Worm (Caenorhabditis elegans) whole organism, early embryonic: Measurements from ENCODE around the gene gpla-1.

Experiments
- B0310.2 ChIP-seq: sonication (generic microtip); optimal IDR thresholded peaks from 2 replicates; lab custom pipeline; 2016; ENCODE audit warnings: mild to moderate bottlenecking, missing genetic modification characterization, missing compliant biosample characterization
- F13C5.2 ChIP-seq: sonication (generic microtip); optimal IDR thresholded peaks from 2 replicates; lab custom pipeline; 2017; ENCODE audit warnings: mild to moderate bottlenecking, missing genetic modification characterization, inconsistent platforms, missing compliant biosample characterization
- aly-1 ChIP-seq: sonication (generic microtip); optimal IDR thresholded peaks from 2 replicates; lab custom pipeline; 2016; ENCODE audit warnings: missing genetic modification characterization, missing compliant biosample characterization
- ama-1 ChIP-seq: fragments of 150-350 bp; optimal IDR thresholded peaks from 2 replicates; lab custom pipeline; 2014
- ceh-13 ChIP-seq: fragments of 200-800 bp; sonication (Bioruptor generic); optimal IDR thresholded peaks from 2 replicates; lab custom pipeline; 2018; ENCODE audit warnings: mild to moderate bottlenecking, missing genetic modification characterization, missing compliant biosample characterization
- ceh-36 ChIP-seq: sonication (generic microtip); optimal IDR thresholded peaks from 2 replicates; lab custom pipeline; 2016; ENCODE audit warnings: missing genetic modification characterization, inconsistent platforms, missing compliant biosample characterization
- ets-7 ChIP-seq: sonication (generic microtip); optimal IDR thresholded peaks from 2 replicates; lab custom pipeline; 2016; ENCODE audit warnings: missing genotype, missing genetic modification characterization, missing compliant biosample characterization
- flt-1 ChIP-seq: fragments of 200-800 bp; sonication (Bioruptor generic); IDR thresholded peaks from 2 replicates; pipeline ENCODE4 v1.3.6; 2022; ENCODE audit warnings: missing genetic modification characterization, missing compliant biosample characterization
- hmbx-1 ChIP-seq: sonication (generic microtip); optimal IDR thresholded peaks from 2 replicates; lab custom pipeline; 2016; ENCODE audit warnings: mild to moderate bottlenecking, missing genetic modification characterization, missing compliant biosample characterization
- hmg-4 ChIP-seq: fragments of 200-800 bp; sonication (Bioruptor generic); optimal IDR thresholded peaks from 2 replicates; lab custom pipeline; 2018; ENCODE audit warnings: mild to moderate bottlenecking, missing genetic modification characterization, missing compliant biosample characterization
- hnd-1 ChIP-seq: sonication (generic microtip); optimal IDR thresholded peaks from 2 replicates; lab custom pipeline; 2016; ENCODE audit warnings: missing genetic modification characterization, missing compliant biosample characterization
- pes-1 ChIP-seq: fragments of 200-800 bp; sonication (Bioruptor generic); IDR thresholded peaks from 2 replicates; pipeline ENCODE4 v1.3.6; 2022; ENCODE audit warnings: missing genetic modification reagents, missing genetic modification characterization, missing compliant biosample characterization
- scrt-1 ChIP-seq: fragments of 200-800 bp; sonication (Bioruptor generic); IDR thresholded peaks from 2 replicates; pipeline ENCODE4 v1.3.6; 2022; ENCODE audit warnings: missing genetic modification characterization, missing compliant biosample characterization
- sea-1 ChIP-seq: fragments of 200-800 bp; sonication (Bioruptor generic); conservative IDR thresholded peaks from 2 replicates; pipeline ENCODE4 v1.3.6; 2022; ENCODE audit warnings: missing genetic modification characterization, missing compliant biosample characterization
- tbx-11 ChIP-seq: fragments of 200-800 bp; sonication (Bioruptor generic); IDR thresholded peaks from 2 replicates; pipeline ENCODE4 v1.3.6; 2022; ENCODE audit warnings: missing genetic modification characterization, missing compliant biosample characterization
- tbx-37 ChIP-seq: fragments of 200-800 bp; sonication (Bioruptor generic); conservative IDR thresholded peaks from 2 replicates; pipeline ENCODE4 v1.3.6; 2022; ENCODE audit warnings: missing genetic modification reagents, missing genetic modification characterization, missing compliant biosample characterization
- tra-4 ChIP-seq: sonication (generic microtip); optimal IDR thresholded peaks from 2 replicates; lab custom pipeline; 2017; ENCODE audit warnings: missing genetic modification characterization, missing compliant biosample characterization

Gene gpla-1

ce11 chrV:11937710-11938109 lies at the start of gene gpla-1:
Gene gpla-1 (minus strand): TSS chrV:11937810.
- no peak for TF ChIP-seq tra-4 (tag; lab: Kevin White, UChicago)
- TF ChIP-seq pes-1 = no peak
- no peak for TF ChIP-seq tbx-11 (GFP tag; lab: Robert Waterston, UW)
- no peak for TF ChIP-seq ceh-36 (tag; lab: Kevin White, UChicago)
- no peak for TF ChIP-seq tbx-37 (GFP tag; lab: Robert Waterston, UW)
- TF ChIP-seq hmg-4 (GFP tag; lab: Kevin White, UChicago) = no peak
- no peak for TF ChIP-seq F13C5.2 (tag; lab: Kevin White, UChicago)
- no peak for TF ChIP-seq sea-1
- no peak for TF ChIP-seq B0310.2
- TF ChIP-seq flt-1 (GFP tag; lab: Robert Waterston, UW) = no peak
- no peak for TF ChIP-seq hnd-1
- no peak for TF ChIP-seq aly-1 (tag; lab: Kevin White, UChicago)
- TF ChIP-seq ets-7 (tag; lab: Kevin White, UChicago) = no peak

ce11 chrV:11986078-11986869 lies 48.7 kb upstream of the gpla-1 start:
- TF ChIP-seq sea-1 = no peak
- no peak for TF ChIP-seq flt-1 (GFP tag; lab: Robert Waterston, UW)
- no peak for TF ChIP-seq tra-4 (tag; lab: Kevin White, UChicago)
- no peak for TF ChIP-seq B0310.2
- TF ChIP-seq ama-1 = no peak
- no peak for TF ChIP-seq ceh-13
- no peak for TF ChIP-seq aly-1 (tag; lab: Kevin White, UChicago)
- no peak for TF ChIP-seq F13C5.2 (tag; lab: Kevin White, UChicago)
- no peak for TF ChIP-seq tbx-11 (GFP tag; lab: Robert Waterston, UW)
- no peak for TF ChIP-seq ets-7 (tag; lab: Kevin White, UChicago)

- TF ChIP-seq tbx-11 (GFP tag; lab: Robert Waterston, UW) = no peak
- TF ChIP-seq hnd-1 = no peak
- TF ChIP-seq sea-1 = no peak
- no peak for TF ChIP-seq B0310.2
- no peak for TF ChIP-seq flt-1 (GFP tag; lab: Robert Waterston, UW)
- no peak for TF ChIP-seq ets-7 (tag; lab: Kevin White, UChicago)
Observed at ce11 chrV:11985384-11985783, 47.8 kb upstream of the gpla-1 start, which contains the start of gene mans-2. Gene mans-2 (minus strand): TSS chrV:11985484.

- TF ChIP-seq tra-4 (tag; lab: Kevin White, UChicago) (no peak), tbx-37 (GFP tag; lab: Robert Waterston, UW) (no peak), F13C5.2 (tag; lab: Kevin White, UChicago) (peak; percentile 13), hmg-4 (GFP tag; lab: Kevin White, UChicago) (no peak)
Observed at ce11 chrV:11982309-11982708, 44.7 kb upstream of the gpla-1 start, which contains the start of gene rpt-1. Gene rpt-1 (minus strand): TSS chrV:11982397.

ce11 chrV:11979673-11980561 lies 42.3 kb upstream of the gpla-1 start, which contains the start of gene snr-4:
Gene snr-4 (minus strand): TSS chrV:11979723.
- TF ChIP-seq ceh-13 (peak; percentile 6), hmbx-1 (no peak), ceh-36 (tag; lab: Kevin White, UChicago) (peak; percentile 31), flt-1 (GFP tag; lab: Robert Waterston, UW) (peak; percentile 63), scrt-1 (no peak), ama-1 (peak; percentile 94), ets-7 (tag; lab: Kevin White, UChicago) (no peak), B0310.2 (peak; percentile 57), hnd-1 (no peak), sea-1 (0 out of 2 replicates have a peak, but pooled peaks have one; percentile 66), hmg-4 (GFP tag; lab: Kevin White, UChicago) (peak; percentile 57), tra-4 (tag; lab: Kevin White, UChicago) (peak; percentile 8), aly-1 (tag; lab: Kevin White, UChicago) (no peak), tbx-37 (GFP tag; lab: Robert Waterston, UW) (no peak; the same call in 1 of the 2 replicates), F13C5.2 (tag; lab: Kevin White, UChicago) (peak; percentile 73), pes-1 (peak; percentile 53; the same call in 1 of the 2 replicates), tbx-11 (GFP tag; lab: Robert Waterston, UW) (no peak)

ce11 chrV:11978179-11978578 lies 40.6 kb upstream of the gpla-1 start, which contains the start of gene mif-2:
Gene mif-2 (minus strand): TSS chrV:11978459.
- TF ChIP-seq ama-1 (peak; percentile 28), pes-1 (no peak)

ce11 chrV:11976734-11977133 lies 39.1 kb upstream of the gpla-1 start:
- TF ChIP-seq scrt-1 (no peak), hmg-4 (GFP tag; lab: Kevin White, UChicago) (no peak), hmbx-1 (no peak), ceh-13 (no peak), hnd-1 (no peak), F13C5.2 (tag; lab: Kevin White, UChicago) (no peak), aly-1 (tag; lab: Kevin White, UChicago) (no peak), sea-1 (no peak), ets-7 (tag; lab: Kevin White, UChicago) (no peak), pes-1 (no peak), tbx-11 (GFP tag; lab: Robert Waterston, UW) (no peak)
